Worm (Caenorhabditis elegans) whole organism, L1 larva: Measurements from ENCODE around the gene sri-69.

Experiments
- C04F5.9 ChIP-seq: sonication (generic microtip); optimal IDR thresholded peaks from 2 replicates; lab custom pipeline; 2016; ENCODE audit warnings: missing genetic modification characterization, missing compliant biosample characterization
- C34B4.2 ChIP-seq: sonication (generic microtip); optimal IDR thresholded peaks from 2 replicates; lab custom pipeline; 2017; ENCODE audit warnings: mild to moderate bottlenecking, missing genetic modification characterization, missing compliant biosample characterization
- F16B12.6 ChIP-seq: fragments of 150-350 bp; optimal IDR thresholded peaks from 2 replicates; lab custom pipeline; 2014; ENCODE audit warnings: missing biosample characterization, missing genetic modification characterization
- aha-1 ChIP-seq: fragments of 150-350 bp; optimal IDR thresholded peaks from 2 replicates; lab custom pipeline; 2014; ENCODE audit warnings: missing biosample characterization, missing genetic modification characterization
- ama-1 ChIP-seq: fragments of 150-350 bp; optimal IDR thresholded peaks from 2 replicates; lab custom pipeline; 2014
- blmp-1 ChIP-seq: fragments of 150-350 bp; optimal IDR thresholded peaks from 2 replicates; lab custom pipeline; 2014; ENCODE audit warnings: missing biosample characterization, missing genetic modification characterization
- ceh-63 ChIP-seq: fragments of 200-800 bp; sonication (Bioruptor generic); optimal IDR thresholded peaks from 2 replicates; lab custom pipeline; 2018; ENCODE audit warnings: mild to moderate bottlenecking, missing genetic modification characterization, missing compliant biosample characterization
- ceh-82 ChIP-seq, 3 experiments: fragments of 150-350 bp in 1 of 3; sonication (generic microtip) in 2 of 3; optimal IDR thresholded peaks; 2 replicates each; lab custom pipeline; 2014 to 2017; ENCODE audit warnings: missing biosample characterization in 3 of 3, missing genetic modification characterization in 3 of 3
- ceh-90 ChIP-seq: sonication (generic microtip); optimal IDR thresholded peaks from 2 replicates; lab custom pipeline; 2016; ENCODE audit warnings: missing genetic modification characterization, missing compliant biosample characterization
- dpl-1 ChIP-seq, 3 experiments: fragments of 150-350 bp in 2 of 3; sonication (generic microtip) in 1 of 3; optimal IDR thresholded peaks; 2 replicates each; lab custom pipeline; 2014 to 2017; ENCODE audit warnings: missing biosample characterization in 3 of 3, missing genetic modification characterization in 3 of 3, missing genetic modification reagents in 3 of 3
- efl-3 ChIP-seq: fragments of 200-800 bp; sonication (Bioruptor generic); optimal IDR thresholded peaks from 2 replicates; lab custom pipeline; 2018; ENCODE audit warnings: mild to moderate bottlenecking, missing genetic modification characterization, missing compliant biosample characterization
- egl-27 ChIP-seq, 2 experiments: fragments of 150-350 bp in 1 of 2; sonication (generic microtip); optimal IDR thresholded peaks; 3 replicates each; lab custom pipeline; 2017 to 2018; ENCODE audit warnings: missing biosample characterization in 2 of 2, missing genetic modification characterization in 2 of 2, missing genetic modification reagents in 2 of 2
- elt-2 ChIP-seq: sonication (generic microtip); optimal IDR thresholded peaks from 2 replicates; lab custom pipeline; 2016; ENCODE audit warnings: missing genetic modification characterization, mild to moderate bottlenecking, inconsistent platforms, missing compliant biosample characterization, missing genetic modification reagents
- elt-3 ChIP-seq, 6 experiments: fragments of 150-350 bp in 1 of 6; sonication (generic microtip); optimal IDR thresholded peaks; 2 replicates each; lab custom pipeline; 2017 to 2018; ENCODE audit warnings: missing biosample characterization in 6 of 6, missing genetic modification characterization in 6 of 6, inconsistent platforms in 1 of 6
- ets-5 ChIP-seq: fragments of 200-800 bp; sonication (Bioruptor generic); IDR thresholded peaks from 2 replicates; pipeline ENCODE4 v1.3.6; 2022; ENCODE audit warnings: missing genetic modification characterization, missing compliant biosample characterization
- fkh-4 ChIP-seq: sonication (generic microtip); optimal IDR thresholded peaks from 2 replicates; lab custom pipeline; 2016; ENCODE audit warnings: missing compliant biosample characterization, missing genetic modification characterization, borderline replicate concordance
- fkh-8 ChIP-seq: sonication (generic microtip); optimal IDR thresholded peaks from 2 replicates; lab custom pipeline; 2016; ENCODE audit warnings: mild to moderate bottlenecking, missing genetic modification characterization, missing compliant biosample characterization
- fos-1 ChIP-seq: fragments of 150-350 bp; optimal IDR thresholded peaks from 2 replicates; lab custom pipeline; 2014; ENCODE audit warnings: missing biosample characterization, missing genetic modification characterization
- hlh-17 ChIP-seq: fragments of 200-800 bp; sonication (Bioruptor generic); optimal IDR thresholded peaks from 2 replicates; lab custom pipeline; 2018; ENCODE audit warnings: missing genetic modification characterization, mild to moderate bottlenecking, missing compliant biosample characterization, moderate library complexity, borderline replicate concordance
- hpl-2 ChIP-seq: fragments of 150-350 bp; optimal IDR thresholded peaks from 2 replicates; lab custom pipeline; 2014; ENCODE audit warnings: missing biosample characterization, missing genetic modification reagents, missing genetic modification characterization
- irx-1 ChIP-seq: sonication (generic microtip); optimal IDR thresholded peaks from 2 replicates; lab custom pipeline; 2016; ENCODE audit warnings: missing genetic modification characterization, missing compliant biosample characterization
- jun-1 ChIP-seq: fragments of 150-350 bp; optimal IDR thresholded peaks from 2 replicates; lab custom pipeline; 2014; ENCODE audit warnings: missing biosample characterization, missing genetic modification reagents, missing genetic modification characterization
- lin-13 ChIP-seq: fragments of 150-350 bp; optimal IDR thresholded peaks from 2 replicates; lab custom pipeline; 2014; ENCODE audit warnings: missing biosample characterization, missing genetic modification reagents, missing genetic modification characterization
- lin-14 ChIP-seq: fragments of 200-800 bp; sonication (Bioruptor generic); optimal IDR thresholded peaks from 2 replicates; lab custom pipeline; 2018; ENCODE audit warnings: mild to moderate bottlenecking, missing genetic modification characterization, moderate library complexity, missing compliant biosample characterization
- lin-15B ChIP-seq: fragments of 150-350 bp; sonication (generic microtip); optimal IDR thresholded peaks from 3 replicates; lab custom pipeline; 2014; ENCODE audit warnings: missing biosample characterization, missing genetic modification characterization
- lir-3 ChIP-seq: sonication (generic microtip); optimal IDR thresholded peaks from 2 replicates; lab custom pipeline; 2016; ENCODE audit warnings: mild to moderate bottlenecking, missing genetic modification characterization, moderate library complexity, missing compliant biosample characterization; ENCODE audit not compliant: poor library complexity
- mdl-1 ChIP-seq, 2 experiments: fragments of 150-350 bp; optimal IDR thresholded peaks; 2 replicates each; lab custom pipeline; 2014 to 2017; ENCODE audit warnings: missing biosample characterization in 2 of 2, missing genetic modification characterization in 2 of 2, inconsistent platforms in 1 of 2
- mep-1 ChIP-seq: fragments of 150-350 bp; optimal IDR thresholded peaks from 2 replicates; lab custom pipeline; 2014; ENCODE audit warnings: missing biosample characterization, missing genetic modification characterization
- nhr-11 ChIP-seq: fragments of 150-350 bp; optimal IDR thresholded peaks from 2 replicates; lab custom pipeline; 2014; ENCODE audit warnings: missing biosample characterization, missing genetic modification characterization
- nhr-19 ChIP-seq: fragments of 200-800 bp; sonication (Bioruptor generic); conservative IDR thresholded peaks from 2 replicates; pipeline ENCODE4 v1.3.6; 2022; ENCODE audit warnings: missing genetic modification characterization, missing compliant biosample characterization
- nhr-20 ChIP-seq: sonication (generic microtip); optimal IDR thresholded peaks from 2 replicates; lab custom pipeline; 2016; ENCODE audit warnings: mild to moderate bottlenecking, missing genetic modification characterization, missing compliant biosample characterization
- nhr-237 ChIP-seq: fragments of 150-350 bp; optimal IDR thresholded peaks from 2 replicates; lab custom pipeline; 2014; ENCODE audit warnings: missing biosample characterization, missing genetic modification characterization
- nhr-28 ChIP-seq: fragments of 150-350 bp; optimal IDR thresholded peaks from 2 replicates; lab custom pipeline; 2014; ENCODE audit warnings: missing biosample characterization, missing genetic modification characterization
- nhr-47 ChIP-seq: sonication (generic microtip); optimal IDR thresholded peaks from 2 replicates; lab custom pipeline; 2016; ENCODE audit warnings: mild to moderate bottlenecking, missing genetic modification characterization, moderate library complexity, missing compliant biosample characterization
- nhr-71 ChIP-seq: sonication (generic microtip); optimal IDR thresholded peaks from 2 replicates; lab custom pipeline; 2016; ENCODE audit warnings: mild to moderate bottlenecking, missing genetic modification characterization, moderate library complexity, missing compliant biosample characterization
- nhr-76 ChIP-seq: sonication (generic microtip); optimal IDR thresholded peaks from 2 replicates; lab custom pipeline; 2017; ENCODE audit warnings: missing biosample characterization, missing genetic modification characterization
- nhr-84 ChIP-seq: sonication (generic microtip); optimal IDR thresholded peaks from 2 replicates; lab custom pipeline; 2017; ENCODE audit warnings: missing biosample characterization, missing genetic modification characterization
- nhr-85 ChIP-seq: sonication (generic microtip); peaks from one replicate; lab custom pipeline; 2016; ENCODE audit warnings: missing genetic modification characterization, inconsistent platforms, missing compliant biosample characterization
- nhr-90 ChIP-seq: sonication (generic microtip); optimal IDR thresholded peaks from 2 replicates; lab custom pipeline; 2016; ENCODE audit warnings: mild to moderate bottlenecking, missing genetic modification characterization, missing compliant biosample characterization; ENCODE audit not compliant: poor library complexity
- pax-3 ChIP-seq: fragments of 200-800 bp; sonication (Bioruptor generic); optimal IDR thresholded peaks from 2 replicates; lab custom pipeline; 2018; ENCODE audit warnings: mild to moderate bottlenecking, missing genetic modification characterization, moderate library complexity, missing compliant biosample characterization
- rnt-1 ChIP-seq: sonication (generic microtip); optimal IDR thresholded peaks from 2 replicates; lab custom pipeline; 2016; ENCODE audit warnings: mild to moderate bottlenecking, missing genetic modification characterization, moderate library complexity, missing compliant biosample characterization
- skn-1 ChIP-seq: fragments of 150-350 bp; optimal IDR thresholded peaks from 2 replicates; lab custom pipeline; 2014; ENCODE audit warnings: missing biosample characterization, missing genetic modification characterization
- snpc-4 ChIP-seq: fragments of 150-350 bp; optimal IDR thresholded peaks from 2 replicates; lab custom pipeline; 2014; ENCODE audit warnings: missing biosample characterization, missing genetic modification characterization
- snu-23 ChIP-seq: sonication (generic microtip); optimal IDR thresholded peaks from 2 replicates; lab custom pipeline; 2016; ENCODE audit warnings: missing genetic modification characterization, missing compliant biosample characterization
- sptf-1 ChIP-seq: fragments of 150-350 bp; optimal IDR thresholded peaks from 2 replicates; lab custom pipeline; 2014; ENCODE audit warnings: missing biosample characterization, missing genetic modification characterization
- tlp-1 ChIP-seq: fragments of 150-350 bp; optimal IDR thresholded peaks from 2 replicates; lab custom pipeline; 2014; ENCODE audit warnings: missing biosample characterization, missing genetic modification characterization
- unc-130 ChIP-seq: fragments of 150-350 bp; optimal IDR thresholded peaks from 2 replicates; lab custom pipeline; 2017; ENCODE audit warnings: missing biosample characterization, missing genetic modification characterization, inconsistent platforms
- unc-62 ChIP-seq: fragments of 150-350 bp; optimal IDR thresholded peaks from 2 replicates; lab custom pipeline; 2014; ENCODE audit warnings: missing biosample characterization, missing genetic modification reagents, missing genetic modification characterization
- unc-86 ChIP-seq: sonication (generic microtip); optimal IDR thresholded peaks from 2 replicates; lab custom pipeline; 2016; ENCODE audit warnings: missing genetic modification characterization, missing compliant biosample characterization
- unc-98 ChIP-seq: fragments of 200-800 bp; sonication (Bioruptor generic); IDR thresholded peaks from 2 replicates; pipeline ENCODE4 v1.3.6; 2022; ENCODE audit warnings: missing genetic modification characterization, missing compliant biosample characterization
- vab-15 ChIP-seq: sonication (generic microtip); optimal IDR thresholded peaks from 2 replicates; lab custom pipeline; 2017; ENCODE audit warnings: missing genotype, mild to moderate bottlenecking, missing genetic modification characterization, missing compliant biosample characterization
- zag-1 ChIP-seq: fragments of 150-350 bp; optimal IDR thresholded peaks from 2 replicates; lab custom pipeline; 2014; ENCODE audit warnings: missing biosample characterization, missing genetic modification characterization
- ztf-4 ChIP-seq: fragments of 150-350 bp; optimal IDR thresholded peaks from 2 replicates; lab custom pipeline; 2014; ENCODE audit warnings: missing biosample characterization, missing genetic modification characterization

Gene sri-69

ce11 chrV:16965655-16966054 lies 42.5 kb downstream of the sri-69 start, which contains the start of gene efl-1 (continued):
- TF ChIP-seq lin-13 (GFP tag; lab: Kevin White, UChicago) = peak; percentile 91
- TF ChIP-seq nhr-237 = peak; percentile 88
- no peak for TF ChIP-seq egl-27 (tag; optimal IDR thresholded peaks at IDR 0.05; lab: Kevin White, UChicago)
- no peak for TF ChIP-seq lir-3 (tag; lab: Kevin White, UChicago)
- TF ChIP-seq ceh-82 (tag; optimal IDR thresholded peaks at IDR 0.05; lab: Kevin White, UChicago) = peak; percentile 80 to 96 (median 94)
- peak; percentile 89 for TF ChIP-seq lin-15B (tag; lab: Kevin White, UChicago)
- TF ChIP-seq nhr-85 = peak; percentile 95
- TF ChIP-seq unc-86 (tag; lab: Kevin White, UChicago) = peak; percentile 92
- peak; percentile 97 for TF ChIP-seq nhr-47
- TF ChIP-seq ets-5 (GFP tag; lab: Robert Waterston, UW) = no peak
- TF ChIP-seq ztf-4 (tag; lab: Kevin White, UChicago) = peak; percentile 84
- peak; percentile 60 for TF ChIP-seq aha-1
- TF ChIP-seq skn-1 (tag; lab: Kevin White, UChicago) = peak; percentile 94
- TF ChIP-seq dpl-1 (GFP tag; optimal IDR thresholded peaks at IDR 0.05; lab: Kevin White, UChicago) = peak; percentile 100
- peak; percentile 96 for TF ChIP-seq nhr-20 (tag; lab: Kevin White, UChicago)
- TF ChIP-seq fkh-4 = peak; percentile 68
- TF ChIP-seq tlp-1 (tag; lab: Kevin White, UChicago) = no peak
- peak; percentile 94 for TF ChIP-seq nhr-19 (GFP tag; lab: Robert Waterston, UW)
- TF ChIP-seq blmp-1 (tag; lab: Kevin White, UChicago) = peak; percentile 65
- peak; percentile 8 for TF ChIP-seq zag-1 (tag; lab: Kevin White, UChicago)
- peak; percentile 77 for TF ChIP-seq unc-98 (GFP tag; lab: Robert Waterston, UW)
- peak; percentile 78 for TF ChIP-seq elt-2 (tag; lab: Kevin White, UChicago)
- peak; percentile 97 for TF ChIP-seq snu-23 (GFP tag; lab: Kevin White, UChicago)
- TF ChIP-seq nhr-76 (tag; lab: Kevin White, UChicago) = no peak
- peak; percentile 97 for TF ChIP-seq nhr-71 (tag; lab: Kevin White, UChicago)
- TF ChIP-seq C04F5.9 = peak; percentile 52
- TF ChIP-seq unc-62 (GFP tag; lab: Kevin White, UChicago) = peak; percentile 49
- no peak for TF ChIP-seq sptf-1 (tag; lab: Kevin White, UChicago)
- no peak for TF ChIP-seq hpl-2 (GFP tag; lab: Kevin White, UChicago)
- TF ChIP-seq nhr-28 (tag; lab: Kevin White, UChicago) = no peak
- TF ChIP-seq ceh-63 (GFP tag; lab: Kevin White, UChicago) = no peak
- TF ChIP-seq hlh-17 = no peak
- TF ChIP-seq jun-1 (tag; lab: Kevin White, UChicago) = peak; percentile 84
- TF ChIP-seq mdl-1 (tag; optimal IDR thresholded peaks at IDR 0.05; lab: Kevin White, UChicago) = peak in 1 of 2 experiments; percentile 78
- peak; percentile 58 for TF ChIP-seq ceh-90 (tag; lab: Kevin White, UChicago)
- TF ChIP-seq F16B12.6 = peak; percentile 59
- peak; percentile 51 for TF ChIP-seq vab-15 (tag; lab: Kevin White, UChicago)
- peak; percentile 97 for TF ChIP-seq rnt-1 (tag; lab: Kevin White, UChicago)
- TF ChIP-seq unc-130 (tag; lab: Kevin White, UChicago) = peak; percentile 79
- peak; percentile 95 for TF ChIP-seq nhr-90 (tag; lab: Kevin White, UChicago)
- TF ChIP-seq lin-14 (GFP tag; lab: Kevin White, UChicago) = peak; percentile 95
- TF ChIP-seq mep-1 (tag; lab: Kevin White, UChicago) = peak; percentile 94
- TF ChIP-seq pax-3 (tag; lab: Kevin White, UChicago) = peak; percentile 87
- TF ChIP-seq ama-1 (lab: Kevin White, UChicago) = no peak
- TF ChIP-seq fkh-8 (tag; lab: Kevin White, UChicago) = peak; percentile 91
- peak; percentile 93 for TF ChIP-seq fos-1
- peak; percentile 38 for TF ChIP-seq C34B4.2 (tag; lab: Kevin White, UChicago)
- TF ChIP-seq nhr-84 (tag; lab: Kevin White, UChicago) = no peak
- TF ChIP-seq irx-1 (tag; lab: Kevin White, UChicago) = peak; percentile 91
- peak; percentile 77 for TF ChIP-seq nhr-11 (tag; lab: Kevin White, UChicago)
- TF ChIP-seq snpc-4 (tag; lab: Kevin White, UChicago) = peak; percentile 95
- TF ChIP-seq efl-3 (GFP tag; lab: Kevin White, UChicago) = no peak
- peak in 2 of 6 experiments; percentile 76 to 93 for TF ChIP-seq elt-3 (tag; optimal IDR thresholded peaks at IDR 0.05; lab: Kevin White, UChicago)
